Worm (Caenorhabditis elegans) whole organism, late embryonic: ENCODE data around the gene prp-8.

Experiments
- ama-1 ChIP-seq: fragments of 150-350 bp; optimal IDR thresholded peaks from 2 replicates; lab custom pipeline; 2014
- hlh-6 ChIP-seq: sonication (generic microtip); optimal IDR thresholded peaks from 2 replicates; lab custom pipeline; 2016; ENCODE audit warnings: missing genotype, missing genetic modification characterization, missing compliant biosample characterization
- madf-2 ChIP-seq: sonication (generic microtip); optimal IDR thresholded peaks from 2 replicates; lab custom pipeline; 2017; ENCODE audit warnings: missing genetic modification characterization, missing compliant biosample characterization
- sox-4 ChIP-seq: sonication (generic microtip); optimal IDR thresholded peaks from 2 replicates; lab custom pipeline; 2017; ENCODE audit warnings: mild to moderate bottlenecking, missing genetic modification characterization, inconsistent platforms, missing compliant biosample characterization
- ttx-3 ChIP-seq: sonication (generic microtip); optimal IDR thresholded peaks from 2 replicates; lab custom pipeline; 2016; ENCODE audit warnings: missing genetic modification reagents, missing genetic modification characterization, missing compliant biosample characterization
- unc-3 ChIP-seq, 2 experiments: fragments of 200-800 bp in 1 of 2; sonication (Bioruptor generic) in 1 of 2; sonication (generic microtip) in 1 of 2; conservative IDR thresholded peaks in 1 of 2; optimal IDR thresholded peaks in 1 of 2; 2 replicates each; pipeline versions ENCODE4 v1.3.6 to Lab custom; 2016 to 2022; ENCODE audit warnings: missing compliant biosample characterization in 2 of 2, missing genetic modification characterization in 2 of 2, missing genetic modification reagents in 1 of 2

- TF ChIP-seq madf-2 (tag; lab: Kevin White, UChicago) (no peak), ama-1 (lab: Kevin White, UChicago) (no peak), sox-4 (tag; lab: Kevin White, UChicago) (no peak), hlh-6 (tag; lab: Kevin White, UChicago) (no peak), unc-3 (GFP tag; conservative IDR thresholded peaks at IDR 0.05; lab: Robert Waterston, UW) (no peak), unc-3 (tag; optimal IDR thresholded peaks at IDR 0.05; lab: Kevin White, UChicago) (no peak), ttx-3 (tag; lab: Kevin White, UChicago) (no peak)
These were observed 47.4 kb downstream of the prp-8 start for ce11 chrIII:8211562-8211961.
